Fruit fly (Drosophila melanogaster): ENCODE results near the gene Aladin.

The Aladin gene

dm6 chrX:9251212-9251877 lies 21.9 kb upstream of the Aladin start (continued):
- TF ChIP-seq Ada2b (GFP tag; IDR thresholded peaks at IDR 0.05) = 0 out of 2 replicates have a peak, but pooled peaks have one; percentile 19
- no peak for TF ChIP-seq cato (GFP tag; optimal IDR thresholded peaks at IDR 0.05; ENCODE audit: borderline replicate concordance)
- no peak for TF ChIP-seq klu (GFP tag; IDR thresholded peaks at IDR 0.05)
- TF ChIP-seq CG9727 (GFP tag; optimal IDR thresholded peaks at IDR 0.05) = peak; percentile 2
- no peak for TF ChIP-seq CG8478 (optimal IDR thresholded peaks at IDR 0.05)
- no peak for TF ChIP-seq CG15073 (GFP tag; optimal IDR thresholded peaks at IDR 0.05)
- peak; percentile 24 for TF ChIP-seq CG13424 (tag; optimal IDR thresholded peaks at IDR 0.05)

- peak; percentile 65 for TF ChIP-seq Drgx (GFP tag; IDR thresholded peaks at IDR 0.05)
- TF ChIP-seq CG11695 (GFP tag; IDR thresholded peaks at IDR 0.05) = no peak
- TF ChIP-seq dati (GFP tag; IDR thresholded peaks at IDR 0.05) = 0 out of 2 replicates have a peak, but pooled peaks have one; percentile 16
- TF ChIP-seq otp (GFP tag; IDR thresholded peaks at IDR 0.05) = 0 out of 3 replicates have a peak, but pooled peaks have one; percentile 12
- TF ChIP-seq CG14441 (GFP tag; IDR thresholded peaks at IDR 0.05) = 0 out of 2 replicates have a peak, but pooled peaks have one; percentile 17
- TF ChIP-seq CG11696 (GFP tag; IDR thresholded peaks at IDR 0.05) = peak; percentile 68
- TF ChIP-seq nom (GFP tag; optimal IDR thresholded peaks at IDR 0.05) = peak; percentile 54
- TF ChIP-seq Med (GFP tag) = peak; percentile 70
- no peak for TF ChIP-seq lilli (GFP tag; optimal IDR thresholded peaks at IDR 0.05)
- TF ChIP-seq Trl (optimal IDR thresholded peaks at IDR 0.05) = peak in 1 of 2 experiments; percentile 29
- TF ChIP-seq Trl (GFP tag; optimal IDR thresholded peaks at IDR 0.05) = no peak
- TF ChIP-seq hkb (optimal IDR thresholded peaks at IDR 0.05) = no peak
- TF ChIP-seq hkb (GFP tag; IDR thresholded peaks at IDR 0.05) = 0 out of 2 replicates have a peak, but pooled peaks have one; percentile 21
- no peak for TF ChIP-seq CG1233 (GFP tag; optimal IDR thresholded peaks at IDR 0.05)
- TF ChIP-seq ci (GFP tag; IDR thresholded peaks at IDR 0.05) = peak; percentile 63; the same call in 2 of the 3 replicates
- peak; percentile 56; the same call in 1 of the 2 replicates for TF ChIP-seq CG5953 (GFP tag; IDR thresholded peaks at IDR 0.05)
- TF ChIP-seq ttk (GFP tag; IDR thresholded peaks at IDR 0.05) = 0 out of 2 replicates have a peak, but pooled peaks have one; percentile 12
- TF ChIP-seq YL-1 (GFP tag; optimal IDR thresholded peaks at IDR 0.05) = no peak
- TF ChIP-seq Ets65A (GFP tag) = peak; percentile 88
- no peak for TF ChIP-seq maf-S (GFP tag; optimal IDR thresholded peaks at IDR 0.05)
Measured at dm6 chrX:9252051-9252708, 21.0 kb upstream of the Aladin start.

- TF ChIP-seq vfl (GFP tag; optimal IDR thresholded peaks at IDR 0.05) (no peak), kay (GFP tag; optimal IDR thresholded peaks at IDR 0.05) (no peak), croc (GFP tag; conservative IDR thresholded peaks at IDR 0.05) (no peak), CG1832 (GFP tag; optimal IDR thresholded peaks at IDR 0.05) (peak; percentile 65), CG42726 (GFP tag; IDR thresholded peaks at IDR 0.05; ENCODE audit: partially characterized antibody) (no peak), CG1792 (GFP tag; optimal IDR thresholded peaks at IDR 0.05) (no peak), tna (GFP tag; IDR thresholded peaks at IDR 0.05; ENCODE audit: partially characterized antibody) (no peak), CG6854 (GFP tag; optimal IDR thresholded peaks at IDR 0.05) (no peak), CG2116 (GFP tag; optimal IDR thresholded peaks at IDR 0.05) (no peak), CG7786 (GFP tag; optimal IDR thresholded peaks at IDR 0.05) (no peak), Sry-β (GFP tag; optimal IDR thresholded peaks at IDR 0.05) (no peak), da (GFP tag; optimal IDR thresholded peaks at IDR 0.05) (no peak), run (tag; optimal IDR thresholded peaks at IDR 0.05) (no peak), CG12104 (GFP tag; optimal IDR thresholded peaks at IDR 0.05) (no peak), row (GFP tag; IDR thresholded peaks at IDR 0.05) (0 out of 3 replicates have a peak, but pooled peaks have one; percentile 15), CG7745 (tag; optimal IDR thresholded peaks at IDR 0.05) (no peak), D19B (GFP tag; optimal IDR thresholded peaks at IDR 0.05) (peak; percentile 60), CG10321 (GFP tag; IDR thresholded peaks at IDR 0.05) (peak; percentile 61), NC2β (GFP tag; optimal IDR thresholded peaks at IDR 0.05) (no peak), CG7357 (GFP tag; IDR thresholded peaks at IDR 0.05) (no peak), NC2α (GFP tag; optimal IDR thresholded peaks at IDR 0.05) (no peak), CG14441 (GFP tag; IDR thresholded peaks at IDR 0.05) (no peak), sd (tag; optimal IDR thresholded peaks at IDR 0.05) (peak; percentile 79)
Measured at dm6 chrX:9255021-9255420, 18.2 kb upstream of the Aladin start.
